ENCODE assay signal across 2 fruit fly cellular contexts in genomic region chrX:15802880-15803650, dm6.
TF ChIP-seq lines count a peak whose summit lies in the region.

No protein-coding gene starts in this region.

TF ChIP-seq in whole organism, embryonic, 481 proteins besides CTCF, POLR2A, EP300 and RAD21 (continued from another document and continues in another):
- no peak for TF ChIP-seq CG1529 (GFP tag; optimal IDR thresholded peaks at IDR 0.05; lab: Kevin White, UChicago)
- TF ChIP-seq h (optimal IDR thresholded peaks at IDR 0.05; lab: Kevin White, UChicago): no peak
- TF ChIP-seq bigmax (GFP tag; optimal IDR thresholded peaks at IDR 0.05; lab: Kevin White, UChicago): no peak
- peak; percentile 74 for TF ChIP-seq bbx (GFP tag; IDR thresholded peaks at IDR 0.05; lab: Robert Waterston, UW; ENCODE audit: partially characterized antibody)
- no peak for TF ChIP-seq danr (GFP tag; IDR thresholded peaks at IDR 0.05; lab: Robert Waterston, UW)
- peak; percentile 81 for TF ChIP-seq CG13287 (GFP tag; IDR thresholded peaks at IDR 0.05; lab: Robert Waterston, UW; ENCODE audit: partially characterized antibody)
- TF ChIP-seq ase (GFP tag; IDR thresholded peaks at IDR 0.05; lab: Robert Waterston, UW): no peak
- TF ChIP-seq Myb (GFP tag; optimal IDR thresholded peaks at IDR 0.05; lab: Kevin White, UChicago): no peak
- no peak for TF ChIP-seq Vsx1 (GFP tag; optimal IDR thresholded peaks at IDR 0.05; lab: Kevin White, UChicago)
- peak; percentile 54 for TF ChIP-seq sug (tag; optimal IDR thresholded peaks at IDR 0.05; lab: Kevin White, UChicago)
- no peak for TF ChIP-seq nom (GFP tag; optimal IDR thresholded peaks at IDR 0.05; lab: Kevin White, UChicago)
- TF ChIP-seq lbe (GFP tag; optimal IDR thresholded peaks at IDR 0.05; lab: Kevin White, UChicago): no peak
- TF ChIP-seq zen2 (GFP tag; IDR thresholded peaks at IDR 0.05; lab: Robert Waterston, UW; ENCODE audit: partially characterized antibody): peak; percentile 69
- peak; percentile 73 for TF ChIP-seq unc-4 (GFP tag; IDR thresholded peaks at IDR 0.05; lab: Robert Waterston, UW; ENCODE audit: partially characterized antibody)
- TF ChIP-seq gcm (GFP tag; optimal IDR thresholded peaks at IDR 0.05; lab: Kevin White, UChicago): peak; percentile 21
- no peak for TF ChIP-seq CG15601 (tag; optimal IDR thresholded peaks at IDR 0.05; lab: Kevin White, UChicago)
- TF ChIP-seq CG13775 (GFP tag; optimal IDR thresholded peaks at IDR 0.05; lab: Kevin White, UChicago): peak; percentile 0
- TF ChIP-seq D (optimal IDR thresholded peaks at IDR 0.05; lab: Kevin White, UChicago): no peak
- TF ChIP-seq D (GFP tag; optimal IDR thresholded peaks at IDR 0.05; lab: Kevin White, UChicago): no peak
- TF ChIP-seq bowl (GFP tag; IDR thresholded peaks at IDR 0.05; lab: Robert Waterston, UW): no peak
- no peak for TF ChIP-seq p53 (GFP tag; optimal IDR thresholded peaks at IDR 0.05; lab: Kevin White, UChicago)
- TF ChIP-seq Optix (GFP tag; IDR thresholded peaks at IDR 0.05; lab: Robert Waterston, UW): no peak
- no peak for TF ChIP-seq tll (GFP tag; optimal IDR thresholded peaks at IDR 0.05; lab: Kevin White, UChicago)
- no peak for TF ChIP-seq zf30C (GFP tag; optimal IDR thresholded peaks at IDR 0.05; lab: Kevin White, UChicago)
- TF ChIP-seq CG3163 (GFP tag; optimal IDR thresholded peaks at IDR 0.05; lab: Kevin White, UChicago): no peak
- peak; percentile 32 for TF ChIP-seq CG8388 (GFP tag; optimal IDR thresholded peaks at IDR 0.05; lab: Kevin White, UChicago)
- TF ChIP-seq CG18619 (GFP tag; optimal IDR thresholded peaks at IDR 0.05; lab: Kevin White, UChicago): no peak
- peak; percentile 34 for TF ChIP-seq CG13424 (tag; optimal IDR thresholded peaks at IDR 0.05; lab: Kevin White, UChicago)
- TF ChIP-seq unpg (GFP tag; optimal IDR thresholded peaks at IDR 0.05; lab: Kevin White, UChicago): peak; percentile 24
- TF ChIP-seq Jarid2 (GFP tag; optimal IDR thresholded peaks at IDR 0.05; lab: Kevin White, UChicago): no peak
- no peak for TF ChIP-seq dysf (GFP tag; IDR thresholded peaks at IDR 0.05; lab: Robert Waterston, UW)
- no peak for TF ChIP-seq Kr (GFP tag; optimal IDR thresholded peaks at IDR 0.05; lab: Kevin White, UChicago)
- TF ChIP-seq hth (optimal IDR thresholded peaks at IDR 0.05; lab: Kevin White, UChicago): no peak
- no peak for TF ChIP-seq gsb-n (tag; optimal IDR thresholded peaks at IDR 0.05; lab: Kevin White, UChicago)
- TF ChIP-seq Mad (GFP tag; optimal IDR thresholded peaks at IDR 0.05; lab: Kevin White, UChicago): no peak
- TF ChIP-seq Nf-YB (GFP tag; optimal IDR thresholded peaks at IDR 0.05; lab: Kevin White, UChicago): peak; percentile 75
- TF ChIP-seq eyg (GFP tag; optimal IDR thresholded peaks at IDR 0.05; lab: Kevin White, UChicago): no peak
- peak; percentile 66 for TF ChIP-seq row (GFP tag; IDR thresholded peaks at IDR 0.05; lab: Robert Waterston, UW)
- TF ChIP-seq Sox102F (GFP tag; optimal IDR thresholded peaks at IDR 0.05; lab: Kevin White, UChicago): no peak
- no peak for TF ChIP-seq psq (GFP tag; optimal IDR thresholded peaks at IDR 0.05; lab: Kevin White, UChicago)
- no peak for TF ChIP-seq HmgZ (tag; optimal IDR thresholded peaks at IDR 0.05; lab: Kevin White, UChicago)
- no peak for TF ChIP-seq CG4730 (GFP tag; IDR thresholded peaks at IDR 0.05; lab: Robert Waterston, UW)
- TF ChIP-seq CG10565 (GFP tag; optimal IDR thresholded peaks at IDR 0.05; lab: Kevin White, UChicago): no peak
- peak; percentile 38; the same call in 1 of the 2 replicates for TF ChIP-seq tna (GFP tag; IDR thresholded peaks at IDR 0.05; lab: Robert Waterston, UW; ENCODE audit: partially characterized antibody)
- TF ChIP-seq Chrac-16 (GFP tag; optimal IDR thresholded peaks at IDR 0.05; lab: Kevin White, UChicago): no peak
- no peak for TF ChIP-seq trh (GFP tag; optimal IDR thresholded peaks at IDR 0.05; lab: Kevin White, UChicago)
- TF ChIP-seq CG10431 (GFP tag; optimal IDR thresholded peaks at IDR 0.05; lab: Kevin White, UChicago): no peak
- no peak for TF ChIP-seq CG32532 (GFP tag; IDR thresholded peaks at IDR 0.05; lab: Robert Waterston, UW)
- TF ChIP-seq shn (GFP tag; optimal IDR thresholded peaks at IDR 0.05; lab: Kevin White, UChicago): no peak
- no peak for TF ChIP-seq GATAe (GFP tag; conservative IDR thresholded peaks at IDR 0.05; lab: Robert Waterston, UW)
- TF ChIP-seq insv (GFP tag; optimal IDR thresholded peaks at IDR 0.05; lab: Kevin White, UChicago): no peak
- TF ChIP-seq az2 (GFP tag; optimal IDR thresholded peaks at IDR 0.05; lab: Kevin White, UChicago): peak; percentile 6
- no peak for TF ChIP-seq CG7786 (GFP tag; optimal IDR thresholded peaks at IDR 0.05; lab: Kevin White, UChicago)
- TF ChIP-seq CG33557 (GFP tag; optimal IDR thresholded peaks at IDR 0.05; lab: Kevin White, UChicago): no peak
- TF ChIP-seq H2.0 (GFP tag; IDR thresholded peaks at IDR 0.05; lab: Robert Waterston, UW): no peak
- no peak for TF ChIP-seq CG15073 (GFP tag; optimal IDR thresholded peaks at IDR 0.05; lab: Kevin White, UChicago)
- TF ChIP-seq ind (GFP tag; optimal IDR thresholded peaks at IDR 0.05; lab: Kevin White, UChicago): peak; percentile 3
- no peak for TF ChIP-seq dm (GFP tag; optimal IDR thresholded peaks at IDR 0.05; lab: Kevin White, UChicago)
- peak in 1 of 2 experiments; percentile 30 for TF ChIP-seq Hr51 (GFP tag; optimal IDR thresholded peaks at IDR 0.05; lab: Kevin White, UChicago)
- peak; percentile 27 for TF ChIP-seq exex (tag; optimal IDR thresholded peaks at IDR 0.05; lab: Kevin White, UChicago)
- TF ChIP-seq TFAM (GFP tag; optimal IDR thresholded peaks at IDR 0.05; lab: Kevin White, UChicago): no peak
- TF ChIP-seq disco-r (GFP tag; optimal IDR thresholded peaks at IDR 0.05; lab: Kevin White, UChicago): no peak
- peak; percentile 15 for TF ChIP-seq mam (GFP tag; optimal IDR thresholded peaks at IDR 0.05; lab: Kevin White, UChicago)
- no peak for TF ChIP-seq z (GFP tag; IDR thresholded peaks at IDR 0.05; lab: Robert Waterston, UW)
- TF ChIP-seq CG10543 (GFP tag; optimal IDR thresholded peaks at IDR 0.05; lab: Kevin White, UChicago): no peak
- no peak for TF ChIP-seq ro (GFP tag; IDR thresholded peaks at IDR 0.05; lab: Robert Waterston, UW)
- no peak for TF ChIP-seq wor (GFP tag; IDR thresholded peaks at IDR 0.05; lab: Robert Waterston, UW)
- no peak for TF ChIP-seq salm (tag; optimal IDR thresholded peaks at IDR 0.05; lab: Kevin White, UChicago)
- no peak for TF ChIP-seq HHEX (GFP tag; optimal IDR thresholded peaks at IDR 0.05; lab: Kevin White, UChicago)

TF ChIP-seq in whole organism, prepupa, 60 proteins besides CTCF, POLR2A, EP300 and RAD21 (continued from another document):
- no peak for TF ChIP-seq Lpt (GFP tag; optimal IDR thresholded peaks at IDR 0.05; lab: Kevin White, UChicago)
- TF ChIP-seq Eip75B (GFP tag; optimal IDR thresholded peaks at IDR 0.05; lab: Kevin White, UChicago): no peak
- peak; percentile 14 for TF ChIP-seq acj6 (GFP tag; optimal IDR thresholded peaks at IDR 0.05; lab: Kevin White, UChicago)
- no peak for TF ChIP-seq dac (GFP tag; optimal IDR thresholded peaks at IDR 0.05; lab: Kevin White, UChicago)
- TF ChIP-seq Sox102F (GFP tag; optimal IDR thresholded peaks at IDR 0.05; lab: Kevin White, UChicago): no peak
- TF ChIP-seq esn (GFP tag; optimal IDR thresholded peaks at IDR 0.05; lab: Kevin White, UChicago): peak; percentile 47
- no peak for TF ChIP-seq Blimp-1 (GFP tag; optimal IDR thresholded peaks at IDR 0.05; lab: Kevin White, UChicago)
- no peak for TF ChIP-seq CG7368 (GFP tag; optimal IDR thresholded peaks at IDR 0.05; lab: Kevin White, UChicago)
- no peak for TF ChIP-seq CG1621 (tag; optimal IDR thresholded peaks at IDR 0.05; lab: Kevin White, UChicago)
- peak; percentile 23 for TF ChIP-seq OdsH (GFP tag; optimal IDR thresholded peaks at IDR 0.05; lab: Kevin White, UChicago)
- TF ChIP-seq CG32006 (GFP tag; optimal IDR thresholded peaks at IDR 0.05; lab: Kevin White, UChicago): peak; percentile 53
- peak; percentile 21; the same call in 1 of the 3 replicates for TF ChIP-seq eg (GFP tag; IDR thresholded peaks at IDR 0.05; lab: Robert Waterston, UW)
- TF ChIP-seq CG6276 (GFP tag; optimal IDR thresholded peaks at IDR 0.05; lab: Kevin White, UChicago): peak; percentile 26
- TF ChIP-seq CG16779 (tag; optimal IDR thresholded peaks at IDR 0.05; lab: Kevin White, UChicago): no peak
- no peak for TF ChIP-seq Sox15 (GFP tag; optimal IDR thresholded peaks at IDR 0.05; lab: Kevin White, UChicago)
- TF ChIP-seq CG6808 (GFP tag; optimal IDR thresholded peaks at IDR 0.05; lab: Kevin White, UChicago): no peak
- peak; percentile 42 for TF ChIP-seq CG3919 (GFP tag; optimal IDR thresholded peaks at IDR 0.05; lab: Kevin White, UChicago)
- no peak for TF ChIP-seq Eip93F (GFP tag; optimal IDR thresholded peaks at IDR 0.05; lab: Kevin White, UChicago)
- peak; percentile 68 for TF ChIP-seq svp (GFP tag; lab: Kevin White, UChicago)
- TF ChIP-seq Hr39 (GFP tag; optimal IDR thresholded peaks at IDR 0.05; lab: Kevin White, UChicago): peak; percentile 12
- TF ChIP-seq CG3032 (tag; optimal IDR thresholded peaks at IDR 0.05; lab: Kevin White, UChicago): peak; percentile 28
- peak; percentile 38 for TF ChIP-seq achi (GFP tag; optimal IDR thresholded peaks at IDR 0.05; lab: Kevin White, UChicago)
- TF ChIP-seq CG8632 (GFP tag; optimal IDR thresholded peaks at IDR 0.05; lab: Kevin White, UChicago): peak; percentile 14
- no peak for TF ChIP-seq CG15336 (GFP tag; IDR thresholded peaks at IDR 0.05; lab: Robert Waterston, UW)
- TF ChIP-seq pdm3 (GFP tag; optimal IDR thresholded peaks at IDR 0.05; lab: Kevin White, UChicago): no peak
- TF ChIP-seq CG10631 (GFP tag; optimal IDR thresholded peaks at IDR 0.05; lab: Kevin White, UChicago): peak; percentile 46
